Worm (Caenorhabditis elegans): Measurements from ENCODE around the gene frg-1.
A peak's percentile ranks its signal among the peaks of the same experiment; 100 is the strongest.

DNA sequence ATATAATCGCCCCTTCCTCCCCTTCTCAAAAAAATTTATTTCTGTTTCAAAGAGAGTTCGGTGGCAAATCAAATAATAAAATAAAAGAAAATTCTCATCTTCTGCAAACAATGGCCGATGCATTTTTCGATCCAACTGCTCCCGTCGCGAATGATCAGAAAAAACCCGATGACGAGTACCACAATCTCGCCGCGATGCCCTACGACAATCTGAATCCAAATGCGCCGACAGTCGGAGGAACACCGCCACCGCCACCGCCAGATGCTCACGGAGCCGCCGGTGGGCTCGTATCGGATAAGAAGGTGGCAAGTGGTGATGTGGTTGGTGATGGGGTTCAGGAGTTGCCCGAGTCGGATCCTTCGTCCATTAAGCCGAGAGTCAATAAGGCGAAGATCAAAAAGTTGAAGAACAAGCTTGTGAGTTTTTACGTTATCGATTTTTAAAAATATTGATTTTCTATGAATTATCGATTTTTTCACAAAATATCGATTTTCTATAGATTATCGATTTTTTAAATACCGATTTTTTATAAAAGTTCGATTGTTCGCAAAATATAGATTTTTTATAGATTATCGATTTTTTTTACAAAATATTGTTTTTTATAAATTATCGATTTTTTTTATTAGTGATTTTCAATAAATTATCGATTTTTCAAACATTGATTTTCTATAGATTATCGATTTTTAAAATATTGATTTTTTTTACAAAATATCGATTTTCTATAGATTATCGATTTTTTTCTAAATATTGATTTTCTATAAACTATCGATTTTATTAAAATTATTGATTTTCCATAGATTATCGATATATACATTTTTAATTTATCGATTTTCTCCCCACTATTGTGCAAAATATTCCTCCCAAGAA, 27.4 kb upstream of the frg-1 start, which contains the start of gene Y39E4A.1:
- peak; percentile 87 for TF ChIP-seq T22C8.4 (GFP tag; IDR thresholded peaks at IDR 0.05)
- TF ChIP-seq cog-1 (tag; optimal IDR thresholded peaks at IDR 0.05), result no peak
- no peak for TF ChIP-seq tab-1 (GFP tag; IDR thresholded peaks at IDR 0.05)
- TF ChIP-seq ztf-29 (GFP tag; IDR thresholded peaks at IDR 0.05), result no peak
- TF ChIP-seq flt-1 (GFP tag; IDR thresholded peaks at IDR 0.05), result no peak

All from whole organism, midembryonic.